Worm (Caenorhabditis elegans): ENCODE results near the gene srh-247.

ce11 chrV:2971307-2971999, 37.5 kb upstream of the srh-247 start, which contains the start of gene srw-129:
- no peak for TF ChIP-seq ceh-28 (tag; optimal IDR thresholded peaks at IDR 0.05)
- no peak for TF ChIP-seq ama-1 (optimal IDR thresholded peaks at IDR 0.05)
- no peak for TF ChIP-seq daf-8 (GFP tag; IDR thresholded peaks at IDR 0.05)
- no peak for TF ChIP-seq lir-3 (tag; optimal IDR thresholded peaks at IDR 0.05)
- no peak for TF ChIP-seq sdz-12 (GFP tag; optimal IDR thresholded peaks at IDR 0.05)
- TF ChIP-seq skn-1 (tag; optimal IDR thresholded peaks at IDR 0.05): no peak
- no peak for TF ChIP-seq aly-2 (tag; optimal IDR thresholded peaks at IDR 0.05)
- TF ChIP-seq ztf-11 (tag; optimal IDR thresholded peaks at IDR 0.05): no peak
- TF ChIP-seq madf-5 (GFP tag; IDR thresholded peaks at IDR 0.05): no peak
- no peak for TF ChIP-seq unc-39 (tag; optimal IDR thresholded peaks at IDR 0.05)
- TF ChIP-seq nhr-76 (tag; optimal IDR thresholded peaks at IDR 0.05): no peak
- TF ChIP-seq unc-130 (GFP tag; optimal IDR thresholded peaks at IDR 0.05): no peak
- TF ChIP-seq nhr-25 (tag; optimal IDR thresholded peaks at IDR 0.05; ENCODE audit: borderline replicate concordance, insufficient read depth): no peak
- no peak for TF ChIP-seq hlh-30 (tag; optimal IDR thresholded peaks at IDR 0.05; ENCODE audit: insufficient read depth)
